Fruit fly (Drosophila melanogaster): Measurements from ENCODE around the gene gudu.

DNA sequence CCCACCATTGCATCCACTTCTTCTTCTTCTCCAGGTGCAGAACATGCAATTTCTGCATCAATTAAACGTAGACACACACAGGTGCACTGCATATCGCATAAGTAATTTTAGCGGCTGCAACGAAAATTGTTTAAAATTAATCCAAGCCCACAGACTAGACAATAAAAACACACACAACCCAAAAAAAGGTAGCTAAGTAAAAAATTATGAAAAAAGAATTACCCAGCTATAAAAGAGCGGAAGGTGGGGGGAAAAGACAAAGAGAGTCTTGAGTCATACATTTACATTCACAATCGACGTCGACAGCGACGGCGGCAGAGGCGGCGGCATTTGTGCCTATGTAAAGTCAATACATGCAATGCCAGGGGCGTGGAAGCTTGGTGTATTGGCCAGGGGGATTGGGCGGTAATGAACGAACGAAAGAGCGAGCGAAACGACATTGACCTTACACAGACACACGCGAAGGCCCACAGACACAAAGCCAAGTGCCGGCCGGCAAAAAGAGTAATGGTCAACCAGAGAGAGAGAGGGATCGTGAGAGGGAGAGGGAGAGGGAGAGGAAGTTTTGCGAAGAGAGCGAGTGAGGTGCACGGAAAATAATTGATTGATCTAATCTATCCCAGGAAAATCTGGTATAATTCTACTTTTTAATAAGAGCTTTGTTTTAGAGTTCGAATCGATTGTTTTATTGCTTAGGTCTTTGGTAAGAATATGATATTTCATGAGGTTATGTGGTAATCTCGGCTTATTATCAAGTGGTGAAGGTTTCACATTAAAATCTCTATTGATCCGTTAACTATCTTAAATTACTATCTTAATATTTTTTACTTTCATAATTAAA, 30.1 kb downstream of the gudu start:
- TF ChIP-seq psq (optimal IDR thresholded peaks at IDR 0.05) (no peak), pan (optimal IDR thresholded peaks at IDR 0.05) (no peak), CG8478 (optimal IDR thresholded peaks at IDR 0.05) (no peak)
